Fruit fly (Drosophila melanogaster) whole organism, embryonic: ENCODE results near the gene CG42766.

Experiments
- ATbp ChIP-seq: fragments of 200-800 bp; sonication (Bioruptor generic); optimal IDR thresholded peaks from 2 replicates; lab custom pipeline; 2017; ENCODE audit warnings: missing biosample characterization, mild to moderate bottlenecking, missing genetic modification characterization, missing genetic modification reagents
- CG16779 ChIP-seq: fragments of 200-800 bp; sonication (Bioruptor generic); IDR thresholded peaks from 2 replicates; pipeline ENCODE4 v1.3.6; 2022; ENCODE audit warnings: missing biosample characterization, missing genetic modification characterization
- CG6689 ChIP-seq: fragments of 200-800 bp; sonication (Bioruptor generic); IDR thresholded peaks from 2 replicates; pipeline ENCODE4 v1.3.6; 2022; ENCODE audit warnings: missing biosample characterization, missing genetic modification characterization
- CG8089 ChIP-seq: fragments of 200-800 bp; sonication (Bioruptor generic); optimal IDR thresholded peaks from 3 replicates; lab custom pipeline; 2016; ENCODE audit warnings: missing biosample characterization, missing genetic modification characterization
- Oaz ChIP-seq: fragments of 200-800 bp; sonication (Bioruptor generic); IDR thresholded peaks from 2 replicates; pipeline ENCODE4 v1.3.6; 2022; ENCODE audit warnings: missing biosample characterization, missing genetic modification characterization
- Rx ChIP-seq: fragments of 200-800 bp; sonication (Bioruptor generic); IDR thresholded peaks from 2 replicates; pipeline ENCODE4 v1.3.6; 2022; ENCODE audit warnings: missing biosample characterization, missing genetic modification characterization
- h ChIP-seq: fragments of >200 bp; optimal IDR thresholded peaks from 2 replicates; lab custom pipeline; 2017
- jigr1 ChIP-seq: fragments of 200-800 bp; sonication (Bioruptor generic); IDR thresholded peaks from 3 replicates; pipeline ENCODE4 v1.3.6; 2022; ENCODE audit warnings: missing biosample characterization, missing genetic modification characterization
- yki ChIP-seq: fragments of >200 bp; optimal IDR thresholded peaks from 3 replicates; lab custom pipeline; 2018

DNA sequence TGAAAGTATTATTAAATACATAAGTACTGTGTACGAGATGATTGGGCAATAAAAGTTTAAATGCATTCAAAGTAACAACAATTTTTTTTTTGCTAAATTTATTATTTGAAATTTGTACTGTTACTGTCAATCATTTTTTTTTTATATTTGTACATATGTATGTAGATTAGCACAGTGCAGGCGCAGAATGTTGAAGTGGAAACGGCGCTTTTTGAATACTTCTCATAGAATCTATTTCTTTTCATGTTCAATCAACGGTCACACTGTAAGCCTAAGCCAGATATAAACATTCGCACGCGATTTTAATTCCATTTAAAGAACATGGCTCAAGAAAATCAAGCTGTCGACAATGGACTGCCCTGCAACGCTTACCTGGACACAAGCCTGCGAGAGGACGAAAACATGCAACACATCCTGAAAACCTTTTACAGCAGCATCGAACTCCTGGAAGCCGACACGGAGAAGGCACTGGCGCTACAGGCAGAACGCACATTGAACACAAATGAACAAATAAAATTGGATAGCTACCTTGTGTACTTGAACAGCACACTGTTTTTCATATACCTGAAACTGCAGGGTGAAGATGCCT lies 31.8 kb upstream of the CG42766 start, which contains the start of gene Rrp47:
- TF ChIP-seq CG8089 (GFP tag; lab: Kevin White, UChicago) = no peak
- TF ChIP-seq Rx = no peak
- no peak for TF ChIP-seq jigr1 (GFP tag; lab: Robert Waterston, UW)
- TF ChIP-seq CG16779 (GFP tag; lab: Robert Waterston, UW) = no peak
- no peak for TF ChIP-seq CG6689 (GFP tag; lab: Robert Waterston, UW)
- TF ChIP-seq h (lab: Kevin White, UChicago) = no peak
- no peak for TF ChIP-seq yki (lab: Kevin White, UChicago)
- no peak for TF ChIP-seq ATbp (GFP tag; lab: Kevin White, UChicago)
- no peak for TF ChIP-seq Oaz (GFP tag; lab: Robert Waterston, UW)
